In genomic region chrX:19839067-19839466, dm6 we compare ENCODE assay signal across 1 fruit fly cellular context.
TF ChIP-seq lines count a peak whose summit lies in the region.

No protein-coding gene starts in this region.

TF ChIP-seq in whole organism, embryonic, 481 proteins besides CTCF, POLR2A, EP300 and RAD21 (continued from another document):
- TF ChIP-seq CG9727 (GFP tag; optimal IDR thresholded peaks at IDR 0.05; lab: Kevin White, UChicago) (peak; percentile 59), BtbVII (GFP tag; optimal IDR thresholded peaks at IDR 0.05; lab: Kevin White, UChicago) (no peak), seq (GFP tag; IDR thresholded peaks at IDR 0.05; lab: Robert Waterston, UW) (no peak), Lim3 (GFP tag; IDR thresholded peaks at IDR 0.05; lab: Robert Waterston, UW) (no peak), Antp (GFP tag; optimal IDR thresholded peaks at IDR 0.05; lab: Kevin White, UChicago) (peak; percentile 8), prd (optimal IDR thresholded peaks at IDR 0.05; lab: Kevin White, UChicago) (no peak), prd (GFP tag; IDR thresholded peaks at IDR 0.05; lab: Robert Waterston, UW) (0 out of 3 replicates have a peak, but pooled peaks have one; percentile 5), CG4820 (GFP tag; optimal IDR thresholded peaks at IDR 0.05; lab: Kevin White, UChicago) (peak; percentile 17), bsh (GFP tag; optimal IDR thresholded peaks at IDR 0.05; lab: Kevin White, UChicago) (peak in 1 of 2 experiments; percentile 54)
TF ChIP-seq in whole organism, embryonic: peak in this region for 37.
